Worm (Caenorhabditis elegans) whole organism, early embryonic: ENCODE data around the gene F12A10.8.

Experiments used
- B0310.2 ChIP-seq: sonication (generic microtip); optimal IDR thresholded peaks from 2 replicates; lab custom pipeline; 2016; ENCODE audit warnings: mild to moderate bottlenecking, missing genetic modification characterization, missing compliant biosample characterization
- F13C5.2 ChIP-seq: sonication (generic microtip); optimal IDR thresholded peaks from 2 replicates; lab custom pipeline; 2017; ENCODE audit warnings: mild to moderate bottlenecking, missing genetic modification characterization, inconsistent platforms, missing compliant biosample characterization
- aly-1 ChIP-seq: sonication (generic microtip); optimal IDR thresholded peaks from 2 replicates; lab custom pipeline; 2016; ENCODE audit warnings: missing genetic modification characterization, missing compliant biosample characterization
- ama-1 ChIP-seq: fragments of 150-350 bp; optimal IDR thresholded peaks from 2 replicates; lab custom pipeline; 2014
- ceh-13 ChIP-seq: fragments of 200-800 bp; sonication (Bioruptor generic); optimal IDR thresholded peaks from 2 replicates; lab custom pipeline; 2018; ENCODE audit warnings: mild to moderate bottlenecking, missing genetic modification characterization, missing compliant biosample characterization
- ceh-36 ChIP-seq: sonication (generic microtip); optimal IDR thresholded peaks from 2 replicates; lab custom pipeline; 2016; ENCODE audit warnings: missing genetic modification characterization, inconsistent platforms, missing compliant biosample characterization
- ets-7 ChIP-seq: sonication (generic microtip); optimal IDR thresholded peaks from 2 replicates; lab custom pipeline; 2016; ENCODE audit warnings: missing genotype, missing genetic modification characterization, missing compliant biosample characterization
- flt-1 ChIP-seq: fragments of 200-800 bp; sonication (Bioruptor generic); IDR thresholded peaks from 2 replicates; pipeline ENCODE4 v1.3.6; 2022; ENCODE audit warnings: missing genetic modification characterization, missing compliant biosample characterization
- hmbx-1 ChIP-seq: sonication (generic microtip); optimal IDR thresholded peaks from 2 replicates; lab custom pipeline; 2016; ENCODE audit warnings: mild to moderate bottlenecking, missing genetic modification characterization, missing compliant biosample characterization
- hmg-4 ChIP-seq: fragments of 200-800 bp; sonication (Bioruptor generic); optimal IDR thresholded peaks from 2 replicates; lab custom pipeline; 2018; ENCODE audit warnings: mild to moderate bottlenecking, missing genetic modification characterization, missing compliant biosample characterization
- hnd-1 ChIP-seq: sonication (generic microtip); optimal IDR thresholded peaks from 2 replicates; lab custom pipeline; 2016; ENCODE audit warnings: missing genetic modification characterization, missing compliant biosample characterization
- pes-1 ChIP-seq: fragments of 200-800 bp; sonication (Bioruptor generic); IDR thresholded peaks from 2 replicates; pipeline ENCODE4 v1.3.6; 2022; ENCODE audit warnings: missing genetic modification reagents, missing genetic modification characterization, missing compliant biosample characterization
- scrt-1 ChIP-seq: fragments of 200-800 bp; sonication (Bioruptor generic); IDR thresholded peaks from 2 replicates; pipeline ENCODE4 v1.3.6; 2022; ENCODE audit warnings: missing genetic modification characterization, missing compliant biosample characterization
- sea-1 ChIP-seq: fragments of 200-800 bp; sonication (Bioruptor generic); conservative IDR thresholded peaks from 2 replicates; pipeline ENCODE4 v1.3.6; 2022; ENCODE audit warnings: missing genetic modification characterization, missing compliant biosample characterization
- tbx-11 ChIP-seq: fragments of 200-800 bp; sonication (Bioruptor generic); IDR thresholded peaks from 2 replicates; pipeline ENCODE4 v1.3.6; 2022; ENCODE audit warnings: missing genetic modification characterization, missing compliant biosample characterization
- tbx-37 ChIP-seq: fragments of 200-800 bp; sonication (Bioruptor generic); conservative IDR thresholded peaks from 2 replicates; pipeline ENCODE4 v1.3.6; 2022; ENCODE audit warnings: missing genetic modification reagents, missing genetic modification characterization, missing compliant biosample characterization
- tra-4 ChIP-seq: sonication (generic microtip); optimal IDR thresholded peaks from 2 replicates; lab custom pipeline; 2017; ENCODE audit warnings: missing genetic modification characterization, missing compliant biosample characterization

Gene F12A10.8

DNA sequence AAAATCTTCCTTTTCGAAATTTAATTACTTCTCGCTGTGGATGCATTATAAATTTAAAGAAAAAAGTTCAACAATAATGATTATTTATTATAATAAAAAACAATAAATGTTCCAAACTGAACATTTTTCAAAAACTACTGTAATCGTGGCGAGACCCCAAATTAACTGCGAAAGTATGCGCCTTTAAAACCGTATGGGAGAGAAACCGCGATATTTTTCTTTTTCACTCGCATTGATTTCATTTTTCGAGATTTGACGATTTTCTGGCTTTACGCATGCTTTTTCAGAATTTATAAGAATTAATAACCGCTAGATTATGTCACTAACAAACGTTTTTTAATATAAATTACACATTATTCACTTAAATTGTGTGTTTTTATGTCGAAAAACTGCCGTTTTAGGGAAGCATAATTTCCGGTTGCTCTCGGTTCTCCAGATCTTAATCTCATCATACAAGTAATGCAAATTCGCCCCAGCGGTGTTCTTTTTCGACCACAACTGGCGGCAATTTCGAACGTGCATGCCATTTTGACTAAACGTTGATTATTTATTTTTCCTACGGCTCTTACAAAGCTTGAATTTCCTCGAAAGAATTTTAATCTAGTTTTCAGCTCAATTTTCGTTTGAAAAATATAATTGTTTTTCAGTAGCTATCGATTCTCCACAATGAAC is at the start of gene F12A10.8:
F12A10.8 (minus strand) TSS at position 79 of the 672 bp plus-strand sequence.
- TF ChIP-seq scrt-1 (GFP tag; lab: Robert Waterston, UW) (no peak), aly-1 (tag; lab: Kevin White, UChicago) (no peak), hmbx-1 (no peak)

DNA sequence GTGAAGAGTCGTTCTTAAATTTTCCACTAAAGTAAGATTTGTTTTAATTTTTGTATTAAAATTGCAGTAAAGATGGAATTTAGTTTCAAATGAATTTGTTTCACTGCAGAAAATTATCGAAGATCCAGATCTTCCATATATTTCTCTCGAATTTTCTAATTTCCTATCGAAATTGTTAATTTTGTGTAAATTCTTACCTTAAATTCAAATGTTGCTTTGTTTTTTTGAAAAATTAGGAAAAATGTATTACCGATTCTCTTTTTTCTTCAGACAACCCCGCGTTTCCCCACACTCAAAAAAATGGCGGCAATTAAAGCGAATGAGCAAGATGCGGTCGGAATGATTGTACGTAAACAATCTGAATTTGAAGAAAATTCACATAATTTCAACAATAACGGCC is 48.9 kb upstream of the F12A10.8 start, which contains the start of gene C17C3.6:
C17C3.6 (plus strand) TSS at position 301 of the 400 bp plus-strand sequence.
- TF ChIP-seq ets-7 (tag; lab: Kevin White, UChicago) = no peak
- TF ChIP-seq tra-4 = no peak
- TF ChIP-seq ceh-13 = no peak
- TF ChIP-seq scrt-1 (GFP tag; lab: Robert Waterston, UW) = no peak
- no peak for TF ChIP-seq ama-1 (lab: Kevin White, UChicago)
- TF ChIP-seq pes-1 (GFP tag; lab: Robert Waterston, UW) = no peak
- no peak for TF ChIP-seq tbx-37 (GFP tag; lab: Robert Waterston, UW)
- no peak for TF ChIP-seq aly-1 (tag; lab: Kevin White, UChicago)
- TF ChIP-seq hmbx-1 = no peak
- TF ChIP-seq hnd-1 = no peak
- no peak for TF ChIP-seq B0310.2
- TF ChIP-seq hmg-4 (GFP tag; lab: Kevin White, UChicago) = no peak
- no peak for TF ChIP-seq ceh-36 (tag; lab: Kevin White, UChicago)
- TF ChIP-seq sea-1 = no peak
- TF ChIP-seq tbx-11 (GFP tag; lab: Robert Waterston, UW) = no peak
- TF ChIP-seq flt-1 (GFP tag; lab: Robert Waterston, UW) = no peak
- TF ChIP-seq F13C5.2 (tag; lab: Kevin White, UChicago) = no peak

DNA sequence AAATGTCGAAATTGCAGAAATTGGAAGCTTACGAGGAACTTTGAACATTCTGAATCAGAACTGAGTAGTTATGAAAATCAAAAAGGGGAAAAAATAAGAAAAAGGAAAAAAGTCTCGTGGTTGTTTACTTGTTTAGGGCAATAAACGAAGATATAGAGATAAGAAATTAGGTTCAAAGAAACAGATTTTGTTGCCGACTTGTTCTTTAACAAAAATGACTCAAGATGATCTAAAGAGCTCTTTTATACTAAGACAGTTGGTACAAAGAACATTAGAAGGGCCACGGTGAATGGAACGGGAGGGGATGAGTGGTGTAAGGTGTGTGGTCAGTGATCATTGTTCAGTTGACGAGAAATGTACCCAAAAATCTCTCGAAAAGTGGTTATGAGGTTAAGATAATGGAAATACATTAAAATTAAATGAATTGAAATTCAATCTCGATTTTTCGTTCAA is 46.6 kb upstream of the F12A10.8 start, which contains the start of gene acdh-2:
acdh-2 (minus strand) TSS at position 51 of the 453 bp plus-strand sequence.
- TF ChIP-seq ama-1 (lab: Kevin White, UChicago) = no peak
- no peak for TF ChIP-seq flt-1 (GFP tag; lab: Robert Waterston, UW)
- no peak for TF ChIP-seq tra-4
- no peak for TF ChIP-seq sea-1
- no peak for TF ChIP-seq hmbx-1
- no peak for TF ChIP-seq pes-1 (GFP tag; lab: Robert Waterston, UW)
- no peak for TF ChIP-seq tbx-11 (GFP tag; lab: Robert Waterston, UW)
- no peak for TF ChIP-seq tbx-37 (GFP tag; lab: Robert Waterston, UW)
- TF ChIP-seq scrt-1 (GFP tag; lab: Robert Waterston, UW) = no peak
- no peak for TF ChIP-seq F13C5.2 (tag; lab: Kevin White, UChicago)
- no peak for TF ChIP-seq ets-7 (tag; lab: Kevin White, UChicago)
- no peak for TF ChIP-seq ceh-13
- TF ChIP-seq ceh-36 (tag; lab: Kevin White, UChicago) = no peak
- TF ChIP-seq aly-1 (tag; lab: Kevin White, UChicago) = no peak
- TF ChIP-seq hmg-4 (GFP tag; lab: Kevin White, UChicago) = no peak
- TF ChIP-seq B0310.2 = no peak
- no peak for TF ChIP-seq hnd-1

DNA sequence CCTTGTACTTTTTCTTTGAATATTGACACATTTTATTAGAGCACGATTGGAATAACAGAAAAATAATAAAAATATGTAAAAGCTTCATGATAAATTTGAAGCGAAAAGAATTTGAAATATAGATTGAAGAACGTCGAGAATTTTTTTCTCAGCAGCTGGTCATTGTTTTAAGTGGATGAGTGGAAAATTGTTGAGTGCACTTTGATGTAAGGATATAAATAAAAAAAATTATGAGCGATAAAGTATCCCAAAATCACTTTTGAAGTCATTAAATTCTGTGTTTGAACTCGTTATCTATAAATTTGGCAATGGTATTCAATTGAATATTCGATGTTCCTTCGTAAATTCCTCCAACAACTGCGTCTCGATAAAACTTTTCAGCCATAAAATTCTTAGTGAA is 43.9 kb upstream of the F12A10.8 start, which contains the start of gene ins-13:
ins-13 (minus strand) TSS at position 101 of the 400 bp plus-strand sequence.
- TF ChIP-seq flt-1 (GFP tag; lab: Robert Waterston, UW) (no peak), ceh-36 (tag; lab: Kevin White, UChicago) (no peak), tbx-11 (GFP tag; lab: Robert Waterston, UW) (no peak), sea-1 (no peak), aly-1 (tag; lab: Kevin White, UChicago) (no peak), hmg-4 (GFP tag; lab: Kevin White, UChicago) (no peak), B0310.2 (no peak)

DNA sequence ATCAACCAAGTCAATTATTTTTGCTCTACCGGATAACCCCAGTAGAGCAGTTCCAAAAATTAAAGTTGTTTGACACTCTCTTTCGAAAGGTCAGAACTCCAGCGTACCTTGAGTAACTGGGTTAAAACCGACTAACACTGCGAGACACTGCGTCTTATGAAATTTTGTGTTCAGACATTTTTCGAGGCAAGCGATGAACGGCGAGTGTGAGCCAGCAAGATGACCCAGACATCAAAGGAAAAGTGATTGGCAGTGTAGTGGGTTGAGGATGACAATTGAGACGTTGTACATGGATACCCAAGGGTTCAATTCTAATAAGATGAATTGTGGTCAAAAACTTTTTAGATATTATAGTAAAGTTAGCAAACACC is 43.3 kb upstream of the F12A10.8 start:
- TF ChIP-seq tbx-37 (GFP tag; lab: Robert Waterston, UW) (no peak), ceh-36 (tag; lab: Kevin White, UChicago) (no peak), scrt-1 (GFP tag; lab: Robert Waterston, UW) (no peak), ama-1 (lab: Kevin White, UChicago) (no peak), hmbx-1 (no peak), tbx-11 (GFP tag; lab: Robert Waterston, UW) (no peak), ets-7 (tag; lab: Kevin White, UChicago) (no peak)

DNA sequence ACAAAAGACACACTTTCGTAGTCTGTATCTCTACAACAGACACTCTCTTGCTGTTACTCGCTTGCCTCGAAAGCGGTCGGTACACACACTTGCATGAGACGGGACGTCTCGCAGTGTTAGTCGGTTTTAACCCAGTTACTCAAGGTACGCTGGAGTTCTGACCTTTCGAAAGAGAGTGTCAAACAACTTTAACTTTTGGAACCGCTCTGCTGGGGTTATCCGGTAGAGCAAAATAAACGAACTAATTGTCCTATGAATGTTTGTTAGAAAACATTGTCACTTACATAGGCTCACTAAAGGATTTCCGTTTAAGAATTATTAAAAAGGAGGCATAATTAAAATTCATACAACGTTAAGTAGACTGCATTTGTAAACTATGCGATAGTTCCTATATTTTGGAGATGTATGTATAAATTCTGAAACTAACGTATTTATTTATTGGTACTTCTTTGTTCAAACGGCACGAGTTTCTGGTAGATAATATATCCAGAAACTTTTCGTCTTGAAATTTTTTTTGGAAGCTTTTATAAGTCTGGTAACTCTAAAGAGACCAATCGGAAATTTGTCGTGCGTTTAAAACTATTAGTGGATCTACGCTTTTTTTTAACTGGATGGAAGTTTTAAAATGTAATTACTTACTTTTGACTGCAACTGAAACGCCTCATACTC is 42.7 kb upstream of the F12A10.8 start:
- peak; percentile 59 for TF ChIP-seq hnd-1
- TF ChIP-seq F13C5.2 (tag; lab: Kevin White, UChicago) = peak; percentile 95
- TF ChIP-seq aly-1 (tag; lab: Kevin White, UChicago) = no peak
- peak; percentile 85 for TF ChIP-seq ceh-36 (tag; lab: Kevin White, UChicago)
- peak; percentile 59 for TF ChIP-seq tbx-37 (GFP tag; lab: Robert Waterston, UW)
- TF ChIP-seq ama-1 (lab: Kevin White, UChicago) = peak; percentile 100
- TF ChIP-seq tra-4 = peak; percentile 88
- peak; percentile 83 for TF ChIP-seq hmbx-1
- TF ChIP-seq ceh-13 = peak; percentile 30
- TF ChIP-seq sea-1 = peak; percentile 90
- TF ChIP-seq B0310.2 = peak; percentile 91
- TF ChIP-seq pes-1 (GFP tag; lab: Robert Waterston, UW) = peak; percentile 78
- TF ChIP-seq scrt-1 (GFP tag; lab: Robert Waterston, UW) = peak; percentile 78
- TF ChIP-seq flt-1 (GFP tag; lab: Robert Waterston, UW) = peak; percentile 60; the same call in 1 of the 2 replicates
- TF ChIP-seq hmg-4 (GFP tag; lab: Kevin White, UChicago) = peak; percentile 90
- TF ChIP-seq tbx-11 (GFP tag; lab: Robert Waterston, UW) = peak; percentile 85
- peak; percentile 77 for TF ChIP-seq ets-7 (tag; lab: Kevin White, UChicago)

DNA sequence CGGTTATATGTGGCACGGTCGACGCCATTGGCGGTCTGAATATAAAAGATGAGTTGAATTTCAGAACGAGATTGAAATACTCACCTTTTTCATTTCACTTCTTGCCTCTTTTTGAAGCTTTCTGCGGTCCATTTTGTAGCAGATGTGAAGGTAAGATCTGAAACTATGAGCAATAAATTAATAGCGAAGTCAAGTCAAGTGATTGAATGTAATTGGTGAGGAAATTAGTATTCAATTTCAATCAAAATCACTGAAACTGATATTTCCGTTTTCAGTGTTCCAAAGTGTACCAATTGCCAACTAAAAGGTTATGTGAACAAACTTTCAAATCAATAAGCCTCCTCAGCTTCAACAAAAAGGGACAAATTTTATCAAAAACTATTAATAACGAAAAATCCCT is 40.8 kb upstream of the F12A10.8 start, which contains the start of gene C17C3.24:
C17C3.24 (minus strand) TSS at position 101 of the 400 bp plus-strand sequence.
- no peak for TF ChIP-seq tra-4
- TF ChIP-seq hmbx-1 = no peak
- TF ChIP-seq ets-7 (tag; lab: Kevin White, UChicago) = no peak
- TF ChIP-seq tbx-11 (GFP tag; lab: Robert Waterston, UW) = no peak
- TF ChIP-seq sea-1 = no peak
- no peak for TF ChIP-seq hmg-4 (GFP tag; lab: Kevin White, UChicago)
- TF ChIP-seq flt-1 (GFP tag; lab: Robert Waterston, UW) = no peak
- no peak for TF ChIP-seq pes-1 (GFP tag; lab: Robert Waterston, UW)
- no peak for TF ChIP-seq tbx-37 (GFP tag; lab: Robert Waterston, UW)
